Worm (Caenorhabditis elegans) whole organism, L1 larva: ENCODE data around the gene Y79H2A.4.

Experiments
- ceh-63 ChIP-seq: fragments of 200-800 bp; sonication (Bioruptor generic); optimal IDR thresholded peaks from 2 replicates; lab custom pipeline; 2018; ENCODE audit warnings: mild to moderate bottlenecking, missing genetic modification characterization, missing compliant biosample characterization
- ceh-8 ChIP-seq: fragments of 200-800 bp; sonication (Bioruptor generic); optimal IDR thresholded peaks from 2 replicates; lab custom pipeline; 2018; ENCODE audit warnings: mild to moderate bottlenecking, missing genetic modification characterization, moderate library complexity, missing compliant biosample characterization
- elt-2 ChIP-seq: sonication (generic microtip); optimal IDR thresholded peaks from 2 replicates; lab custom pipeline; 2016; ENCODE audit warnings: missing genetic modification characterization, mild to moderate bottlenecking, inconsistent platforms, missing compliant biosample characterization, missing genetic modification reagents
- fkh-10 ChIP-seq: sonication (generic microtip); optimal IDR thresholded peaks from 2 replicates; lab custom pipeline; 2017; ENCODE audit warnings: missing biosample characterization, missing genetic modification reagents, missing genetic modification characterization
- lin-13 ChIP-seq: fragments of 150-350 bp; optimal IDR thresholded peaks from 2 replicates; lab custom pipeline; 2014; ENCODE audit warnings: missing biosample characterization, missing genetic modification reagents, missing genetic modification characterization
- zip-4 ChIP-seq: fragments of 200-800 bp; sonication (Bioruptor generic); optimal IDR thresholded peaks from 2 replicates; lab custom pipeline; 2018; ENCODE audit warnings: mild to moderate bottlenecking, missing genetic modification characterization, moderate library complexity, missing compliant biosample characterization

- TF ChIP-seq ceh-8 (GFP tag; lab: Kevin White, UChicago) (no peak), ceh-63 (GFP tag; lab: Kevin White, UChicago) (no peak), fkh-10 (GFP tag; lab: Kevin White, UChicago) (no peak), zip-4 (no peak), elt-2 (tag; lab: Kevin White, UChicago) (no peak), lin-13 (GFP tag; lab: Kevin White, UChicago) (no peak)
Observed at ce11 chrIII:12014503-12014902, 26.6 kb upstream of the Y79H2A.4 start.
